Fruit fly (Drosophila melanogaster): ENCODE data around the gene Dlip1.

Dlip1 gene

DNA sequence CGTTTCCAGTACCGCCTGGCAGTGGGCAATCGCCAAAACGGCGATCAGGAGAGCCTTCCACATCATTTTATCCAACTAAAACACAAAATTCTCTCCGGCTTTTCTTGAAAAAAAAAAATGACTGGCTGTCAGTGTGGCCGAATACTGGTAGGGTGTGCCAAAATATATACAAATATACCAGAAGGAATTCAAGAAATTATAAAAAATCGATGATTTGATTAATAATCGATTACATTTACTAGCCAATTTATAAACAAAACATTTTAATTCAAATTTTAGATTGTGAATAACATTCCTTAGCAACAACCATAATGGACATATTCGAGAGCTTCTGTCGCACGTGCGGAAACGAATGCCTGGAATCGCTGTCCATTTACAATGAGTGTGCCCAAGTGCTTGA is at the start of gene Dlip1, which contains the start of gene Ost48:
Gene Dlip1, plus strand, starts transcription at position 257 of the 400 bp plus-strand sequence.
Gene Ost48, minus strand, starts transcription at position 150 of the 400 bp plus-strand sequence.
- no peak for TF ChIP-seq CG14711 (tag; optimal IDR thresholded peaks at IDR 0.05)
- no peak for TF ChIP-seq CG7101 (tag; optimal IDR thresholded peaks at IDR 0.05)
- TF ChIP-seq bab1 (GFP tag; optimal IDR thresholded peaks at IDR 0.05): peak; percentile 38
- TF ChIP-seq CG5204 (GFP tag; optimal IDR thresholded peaks at IDR 0.05): no peak
- TF ChIP-seq tj (GFP tag; optimal IDR thresholded peaks at IDR 0.05): no peak
- no peak for TF ChIP-seq ovo (GFP tag; optimal IDR thresholded peaks at IDR 0.05)
- TF ChIP-seq Crg-1 (GFP tag; optimal IDR thresholded peaks at IDR 0.05): no peak
- no peak for TF ChIP-seq toe (GFP tag; optimal IDR thresholded peaks at IDR 0.05)

DNA sequence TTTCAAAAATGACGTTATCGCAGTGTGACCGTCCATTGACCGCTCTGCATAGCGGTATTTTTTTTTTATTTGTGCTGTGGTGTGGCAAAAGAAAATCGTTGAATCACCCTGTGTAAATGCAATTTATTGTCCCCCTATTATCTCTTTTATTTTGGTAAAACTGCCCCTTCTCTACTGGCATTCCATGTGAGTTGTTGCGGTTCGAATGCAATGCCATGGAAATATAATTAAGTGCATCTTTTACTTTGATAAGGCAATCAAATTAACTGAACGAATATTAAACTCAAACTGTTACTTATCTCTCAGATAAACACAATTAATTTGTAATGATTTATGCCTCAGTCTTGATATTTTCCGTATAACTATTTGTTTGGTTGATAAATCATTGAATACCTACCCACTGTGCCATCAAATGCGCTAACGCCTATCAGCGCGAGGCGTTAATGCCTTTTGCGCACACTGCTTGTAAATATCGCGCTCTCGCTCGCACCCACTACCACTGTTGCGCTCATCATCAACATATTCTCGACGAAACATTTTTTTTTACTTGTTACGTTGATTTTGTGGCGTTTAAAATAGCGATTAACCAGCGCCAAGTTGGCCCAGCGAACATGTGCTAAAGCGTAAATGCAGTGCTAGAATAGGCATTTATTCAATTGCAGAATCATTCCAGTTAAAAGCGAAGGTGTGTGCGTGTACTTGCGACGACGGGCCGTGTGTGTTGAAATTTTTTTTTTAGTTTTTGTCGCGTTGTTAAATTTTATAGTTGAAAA is 49.2 kb upstream of the Dlip1 start:
- TF ChIP-seq CG1620 (GFP tag; optimal IDR thresholded peaks at IDR 0.05): peak; percentile 44
- TF ChIP-seq bab1 (GFP tag; optimal IDR thresholded peaks at IDR 0.05): no peak
- TF ChIP-seq CG11617 (GFP tag; optimal IDR thresholded peaks at IDR 0.05): peak; percentile 1
- peak; percentile 21 for TF ChIP-seq Crg-1 (GFP tag; optimal IDR thresholded peaks at IDR 0.05)
- peak; percentile 9 for TF ChIP-seq CG7045 (GFP tag; optimal IDR thresholded peaks at IDR 0.05)
- no peak for TF ChIP-seq CG7101 (tag; optimal IDR thresholded peaks at IDR 0.05)
- TF ChIP-seq cic (GFP tag; optimal IDR thresholded peaks at IDR 0.05): no peak
- TF ChIP-seq Clk (GFP tag; optimal IDR thresholded peaks at IDR 0.05): no peak
- no peak for TF ChIP-seq kay (GFP tag; ENCODE audit: borderline replicate concordance)
- peak; percentile 16 for TF ChIP-seq tj (GFP tag; optimal IDR thresholded peaks at IDR 0.05)
- TF ChIP-seq cnc (optimal IDR thresholded peaks at IDR 0.05): no peak
- TF ChIP-seq CG14711 (tag; optimal IDR thresholded peaks at IDR 0.05): peak; percentile 27
- TF ChIP-seq toe (GFP tag; optimal IDR thresholded peaks at IDR 0.05): no peak
- peak; percentile 24 for TF ChIP-seq pad (GFP tag; optimal IDR thresholded peaks at IDR 0.05)
- peak; percentile 59 for TF ChIP-seq ovo (GFP tag; optimal IDR thresholded peaks at IDR 0.05)
- no peak for TF ChIP-seq CG12768 (GFP tag; optimal IDR thresholded peaks at IDR 0.05)
- TF ChIP-seq Hr96 (GFP tag; optimal IDR thresholded peaks at IDR 0.05): no peak
- TF ChIP-seq CG5204 (GFP tag; optimal IDR thresholded peaks at IDR 0.05): no peak
- no peak for TF ChIP-seq CG33017 (tag; optimal IDR thresholded peaks at IDR 0.05)
- TF ChIP-seq Mnt (GFP tag; optimal IDR thresholded peaks at IDR 0.05): peak; percentile 33

DNA sequence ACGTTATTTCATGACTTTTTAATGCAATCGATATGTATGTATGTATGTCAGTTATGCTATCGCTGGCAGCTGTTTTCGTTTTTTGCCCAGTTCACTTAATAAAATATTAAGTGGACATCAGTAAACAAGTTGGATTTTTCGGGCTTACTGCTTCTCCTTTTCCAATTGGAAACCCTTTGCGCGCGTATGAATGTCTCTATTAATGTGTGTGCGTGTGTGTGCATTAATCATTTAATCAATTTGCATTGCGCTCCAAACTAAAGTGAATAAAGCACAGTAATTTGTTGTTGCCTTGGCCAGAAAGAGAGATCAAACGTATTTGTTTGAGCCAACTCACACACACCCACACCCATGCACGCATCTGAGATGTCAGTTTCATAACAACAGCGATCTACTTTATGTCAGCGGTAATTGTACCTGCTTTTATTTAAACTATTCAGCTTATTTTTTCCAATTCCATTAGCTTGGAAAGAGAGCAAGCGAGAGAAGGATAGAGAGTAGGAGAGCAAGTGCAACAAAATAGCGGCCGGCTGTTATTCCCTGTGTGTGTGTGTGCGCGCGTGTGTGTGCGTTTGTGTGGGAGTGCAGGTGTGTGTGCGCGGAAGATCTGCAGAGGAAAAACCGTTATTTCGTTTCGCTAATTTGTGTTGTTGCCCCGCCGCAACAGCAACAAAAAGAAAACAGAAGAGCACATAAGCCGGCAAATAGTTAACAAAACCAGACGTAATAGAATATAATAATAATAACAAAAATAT is 48.1 kb upstream of the Dlip1 start:
- no peak for TF ChIP-seq toe (GFP tag; optimal IDR thresholded peaks at IDR 0.05)
- TF ChIP-seq Hr96 (GFP tag; optimal IDR thresholded peaks at IDR 0.05): no peak
- TF ChIP-seq ovo (GFP tag; optimal IDR thresholded peaks at IDR 0.05): peak; percentile 72
- TF ChIP-seq tj (GFP tag; optimal IDR thresholded peaks at IDR 0.05): peak; percentile 81

DNA sequence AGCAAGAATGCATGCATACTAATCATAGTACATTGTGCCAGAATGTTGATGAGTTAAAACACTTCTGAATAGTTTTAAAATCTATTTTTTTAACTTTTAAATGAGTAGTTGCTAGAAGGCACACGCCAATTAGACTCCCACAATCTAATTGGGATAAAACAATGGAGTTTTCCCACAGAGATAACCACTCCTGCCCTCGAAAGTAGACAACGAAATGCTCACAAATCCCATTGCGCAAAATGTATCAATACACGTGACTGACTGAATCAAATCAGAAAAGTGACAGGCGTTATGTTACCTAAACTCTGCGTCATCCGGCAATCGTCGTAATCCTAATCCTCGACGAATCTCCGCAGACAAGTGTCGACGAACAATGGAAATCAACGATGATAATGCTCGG is 40.6 kb upstream of the Dlip1 start:
- TF ChIP-seq toe (GFP tag; optimal IDR thresholded peaks at IDR 0.05): no peak
- no peak for TF ChIP-seq cnc (optimal IDR thresholded peaks at IDR 0.05)
- no peak for TF ChIP-seq cic (GFP tag; optimal IDR thresholded peaks at IDR 0.05)
- TF ChIP-seq Hr96 (GFP tag; optimal IDR thresholded peaks at IDR 0.05): no peak
- TF ChIP-seq CG1620 (GFP tag; optimal IDR thresholded peaks at IDR 0.05): no peak
- no peak for TF ChIP-seq ovo (GFP tag; optimal IDR thresholded peaks at IDR 0.05)
- TF ChIP-seq CG12768 (GFP tag; optimal IDR thresholded peaks at IDR 0.05): no peak
- no peak for TF ChIP-seq CG5204 (GFP tag; optimal IDR thresholded peaks at IDR 0.05)
- TF ChIP-seq CG7101 (tag; optimal IDR thresholded peaks at IDR 0.05): no peak
- no peak for TF ChIP-seq pad (GFP tag; optimal IDR thresholded peaks at IDR 0.05)
- TF ChIP-seq kay (GFP tag; ENCODE audit: borderline replicate concordance): no peak
- no peak for TF ChIP-seq CG7045 (GFP tag; optimal IDR thresholded peaks at IDR 0.05)
- no peak for TF ChIP-seq Crg-1 (GFP tag; optimal IDR thresholded peaks at IDR 0.05)
- no peak for TF ChIP-seq bab1 (GFP tag; optimal IDR thresholded peaks at IDR 0.05)

DNA sequence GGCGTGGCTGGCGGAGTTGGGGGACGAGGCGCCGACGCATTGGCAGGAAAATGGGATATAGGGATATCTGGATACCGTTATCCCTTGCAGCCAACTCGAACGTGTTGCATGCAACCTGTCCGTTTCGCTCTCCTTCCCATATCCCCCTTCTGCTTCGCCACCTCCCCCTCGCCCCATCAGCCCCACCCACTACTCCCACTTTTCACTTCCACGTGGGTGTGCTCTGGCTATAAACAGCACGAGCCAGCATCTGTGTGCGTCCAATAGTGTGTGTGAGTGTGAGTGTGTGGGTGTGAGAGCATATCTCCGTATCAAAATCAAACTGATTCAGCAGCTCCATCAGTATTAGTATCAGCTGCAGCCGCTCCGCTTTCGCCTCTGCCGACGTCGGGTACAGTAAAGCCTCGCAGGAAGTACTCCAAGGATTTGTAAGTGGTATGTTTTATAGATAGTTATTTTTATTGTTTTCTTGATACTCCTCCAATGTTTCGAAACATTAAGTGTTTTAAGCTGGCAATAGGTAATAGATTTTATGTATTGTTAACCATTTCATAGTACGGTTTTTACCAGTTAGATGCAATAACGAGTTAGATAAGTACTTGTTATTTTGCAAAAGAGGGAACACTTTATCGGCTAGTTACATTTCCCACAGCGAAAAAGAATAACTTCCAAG is 39.3 kb upstream of the Dlip1 start:
- TF ChIP-seq CG33017 (tag; optimal IDR thresholded peaks at IDR 0.05) (no peak), pad (GFP tag; optimal IDR thresholded peaks at IDR 0.05) (no peak), CG5204 (GFP tag; optimal IDR thresholded peaks at IDR 0.05) (no peak), CG1620 (GFP tag; optimal IDR thresholded peaks at IDR 0.05) (no peak), cnc (optimal IDR thresholded peaks at IDR 0.05) (no peak), Hr96 (GFP tag; optimal IDR thresholded peaks at IDR 0.05) (no peak), CG12768 (GFP tag; optimal IDR thresholded peaks at IDR 0.05) (no peak), tj (GFP tag; optimal IDR thresholded peaks at IDR 0.05) (no peak), CG11617 (GFP tag; optimal IDR thresholded peaks at IDR 0.05) (no peak), bab1 (GFP tag; optimal IDR thresholded peaks at IDR 0.05) (no peak), ovo (GFP tag; optimal IDR thresholded peaks at IDR 0.05) (no peak), Crg-1 (GFP tag; optimal IDR thresholded peaks at IDR 0.05) (no peak)
